Fruit fly (Drosophila melanogaster) whole organism, embryonic: ENCODE measurements around the gene Srp19.

Experiments
- Atf-2 ChIP-seq: fragments of 200-800 bp; sonication (Bioruptor generic); optimal IDR thresholded peaks from 2 replicates; lab custom pipeline; 2016; ENCODE audit warnings: missing biosample characterization, missing genetic modification characterization
- B-H1 ChIP-seq: fragments of 200-800 bp; sonication (Bioruptor generic); IDR thresholded peaks from 3 replicates; pipeline ENCODE4 v1.3.6; 2022; ENCODE audit warnings: missing biosample characterization, missing genetic modification characterization
- Bdp1 ChIP-seq: fragments of 200-800 bp; sonication (Bioruptor generic); optimal IDR thresholded peaks from 3 replicates; lab custom pipeline; 2016; ENCODE audit warnings: missing biosample characterization, missing genetic modification characterization
- CG10147 ChIP-seq: fragments of 200-800 bp; sonication (Bioruptor generic); optimal IDR thresholded peaks from 2 replicates; lab custom pipeline; 2019; ENCODE audit warnings: missing biosample characterization, mild to moderate bottlenecking, missing genetic modification characterization, moderate library complexity
- CG10366 ChIP-seq: fragments of 200-800 bp; sonication (Bioruptor generic); IDR thresholded peaks from 2 replicates; pipeline ENCODE4 v1.3.6; 2022; ENCODE audit warnings: missing biosample characterization, missing genetic modification characterization
- CG12236 ChIP-seq: fragments of 200-800 bp; sonication (Bioruptor generic); optimal IDR thresholded peaks from 2 replicates; lab custom pipeline; 2016; ENCODE audit warnings: missing biosample characterization, missing genetic modification characterization
- CG13424 ChIP-seq: fragments of 200-800 bp; sonication (Bioruptor generic); optimal IDR thresholded peaks from 2 replicates; lab custom pipeline; 2019; ENCODE audit warnings: missing biosample characterization, mild to moderate bottlenecking, missing genetic modification characterization, moderate library complexity
- CG14860 ChIP-seq: fragments of 200-800 bp; sonication (Bioruptor generic); IDR thresholded peaks from 3 replicates; pipeline ENCODE4 v1.3.6; 2022; ENCODE audit warnings: missing biosample characterization, missing genetic modification characterization; ENCODE audit not compliant: partially characterized antibody
- CG1602 ChIP-seq: fragments of 200-800 bp; sonication (Bioruptor generic); optimal IDR thresholded peaks from 3 replicates; lab custom pipeline; 2016; ENCODE audit warnings: missing biosample characterization, missing genetic modification characterization
- CG16813 ChIP-seq: fragments of 200-800 bp; sonication (Bioruptor generic); IDR thresholded peaks from 3 replicates; pipeline ENCODE4 v1.3.6; 2022; ENCODE audit warnings: missing biosample characterization, missing genetic modification characterization; ENCODE audit not compliant: partially characterized antibody
- CG17186 ChIP-seq: fragments of 200-800 bp; sonication (Bioruptor generic); optimal IDR thresholded peaks from 3 replicates; lab custom pipeline; 2017; ENCODE audit warnings: missing biosample characterization, missing genetic modification reagents, missing genetic modification characterization
- CG17568 ChIP-seq: fragments of 200-800 bp; sonication (Bioruptor generic); optimal IDR thresholded peaks from 2 replicates; lab custom pipeline; 2018; ENCODE audit warnings: missing biosample characterization, mild to moderate bottlenecking, missing genetic modification characterization, moderate library complexity
- CG4404 ChIP-seq: fragments of 200-800 bp; sonication (Bioruptor generic); IDR thresholded peaks from 2 replicates; pipeline ENCODE4 v1.3.6; 2022; ENCODE audit warnings: missing biosample characterization, missing genetic modification characterization
- CG4424 ChIP-seq: fragments of 200-800 bp; sonication (Bioruptor generic); optimal IDR thresholded peaks from 3 replicates; lab custom pipeline; 2016; ENCODE audit warnings: missing biosample characterization, missing genetic modification characterization
- CG6272 ChIP-seq: fragments of 200-800 bp; sonication (Bioruptor generic); IDR thresholded peaks from 2 replicates; pipeline ENCODE4 v1.3.6; 2022; ENCODE audit warnings: missing biosample characterization, missing genetic modification characterization
- CG6689 ChIP-seq: fragments of 200-800 bp; sonication (Bioruptor generic); IDR thresholded peaks from 2 replicates; pipeline ENCODE4 v1.3.6; 2022; ENCODE audit warnings: missing biosample characterization, missing genetic modification characterization
- CG7745 ChIP-seq: fragments of 200-800 bp; sonication (Bioruptor generic); optimal IDR thresholded peaks from 2 replicates; lab custom pipeline; 2018; ENCODE audit warnings: missing biosample characterization, mild to moderate bottlenecking, missing genetic modification characterization, moderate library complexity
- CrebB ChIP-seq: fragments of 200-800 bp; sonication (Bioruptor generic); optimal IDR thresholded peaks from 3 replicates; lab custom pipeline; 2018; ENCODE audit warnings: missing biosample characterization, mild to moderate bottlenecking, missing genetic modification characterization
- Dbx ChIP-seq: fragments of 200-800 bp; sonication (Bioruptor generic); IDR thresholded peaks from 3 replicates; pipeline ENCODE4 v1.3.6; 2022; ENCODE audit warnings: missing biosample characterization, missing genetic modification characterization
- Dp ChIP-seq: fragments of 200-800 bp; sonication (Bioruptor generic); optimal IDR thresholded peaks from 2 replicates; lab custom pipeline; 2018; ENCODE audit warnings: missing biosample characterization, mild to moderate bottlenecking, missing genetic modification characterization, moderate library complexity
- Dref ChIP-seq: fragments of 200-800 bp; sonication (Bioruptor generic); IDR thresholded peaks from 2 replicates; pipeline ENCODE4 v1.3.6; 2022; ENCODE audit warnings: missing biosample characterization, missing genetic modification characterization
- Fer3 ChIP-seq: fragments of 200-800 bp; sonication (Bioruptor generic); optimal IDR thresholded peaks from 2 replicates; lab custom pipeline; 2018; ENCODE audit warnings: missing biosample characterization, mild to moderate bottlenecking, missing genetic modification characterization, moderate library complexity
- HLHmδ ChIP-seq: fragments of 200-800 bp; sonication (Bioruptor generic); optimal IDR thresholded peaks from 2 replicates; lab custom pipeline; 2018; ENCODE audit warnings: missing biosample characterization, mild to moderate bottlenecking, missing genetic modification characterization, moderate library complexity
- Poxn ChIP-seq: fragments of 200-800 bp; sonication (Bioruptor generic); IDR thresholded peaks from 2 replicates; pipeline ENCODE4 v1.3.6; 2022; ENCODE audit warnings: missing biosample characterization, missing genetic modification characterization
- Scr ChIP-seq: fragments of 200-800 bp; sonication (Bioruptor generic); IDR thresholded peaks from 2 replicates; pipeline ENCODE4 v1.3.6; 2022; ENCODE audit warnings: missing biosample characterization, missing genetic modification characterization; ENCODE audit not compliant: partially characterized antibody
- Sry-β ChIP-seq: fragments of 200-800 bp; sonication (Bioruptor generic); optimal IDR thresholded peaks from 2 replicates; lab custom pipeline; 2018; ENCODE audit warnings: missing biosample characterization, mild to moderate bottlenecking, missing genetic modification characterization, moderate library complexity
- Sry-δ ChIP-seq: fragments of 200-800 bp; sonication (Bioruptor generic); optimal IDR thresholded peaks from 2 replicates; lab custom pipeline; 2016; ENCODE audit warnings: missing biosample characterization, missing genetic modification characterization
- Usf ChIP-seq: fragments of 200-800 bp; sonication (Bioruptor generic); optimal IDR thresholded peaks from 2 replicates; lab custom pipeline; 2017; ENCODE audit warnings: missing genotype, missing biosample characterization, missing genetic modification characterization
- amos ChIP-seq: fragments of 200-800 bp; sonication (Bioruptor generic); IDR thresholded peaks from 2 replicates; pipeline ENCODE4 v1.3.6; 2022; ENCODE audit warnings: missing biosample characterization, missing genetic modification characterization; ENCODE audit not compliant: partially characterized antibody
- az2 ChIP-seq: fragments of 200-800 bp; sonication (Bioruptor generic); optimal IDR thresholded peaks from 3 replicates; lab custom pipeline; 2016; ENCODE audit warnings: missing biosample characterization, missing genetic modification characterization
- bcd ChIP-seq: fragments of 200-800 bp; sonication (Bioruptor generic); optimal IDR thresholded peaks from 2 replicates; lab custom pipeline; 2017; ENCODE audit warnings: missing biosample characterization, mild to moderate bottlenecking, missing genetic modification characterization
- cato ChIP-seq: fragments of 200-800 bp; sonication (Bioruptor generic); optimal IDR thresholded peaks from 2 replicates; lab custom pipeline; 2016; ENCODE audit warnings: missing biosample characterization, missing genetic modification characterization, borderline replicate concordance
- croc ChIP-seq: fragments of 200-800 bp; sonication (Bioruptor generic); conservative IDR thresholded peaks from 3 replicates; pipeline ENCODE4 v1.3.6; 2022; ENCODE audit warnings: missing biosample characterization, missing genetic modification characterization
- dm ChIP-seq: fragments of 200-800 bp; sonication (Bioruptor generic); optimal IDR thresholded peaks from 3 replicates; lab custom pipeline; 2016; ENCODE audit warnings: missing biosample characterization, missing genetic modification characterization
- ems ChIP-seq: fragments of 200-800 bp; sonication (Bioruptor generic); optimal IDR thresholded peaks from 3 replicates; lab custom pipeline; 2016; ENCODE audit warnings: missing biosample characterization, missing genetic modification characterization
- esg ChIP-seq: fragments of 200-800 bp; sonication (Bioruptor generic); conservative IDR thresholded peaks from 2 replicates; pipeline ENCODE4 v1.3.6; 2022; ENCODE audit warnings: missing biosample characterization, missing genetic modification characterization
- fru ChIP-seq: fragments of >200 bp; optimal IDR thresholded peaks from 2 replicates; lab custom pipeline; 2017
- gce ChIP-seq: fragments of 200-800 bp; sonication (Bioruptor generic); IDR thresholded peaks from 3 replicates; pipeline ENCODE4 v1.3.6; 2022; ENCODE audit warnings: missing biosample characterization, missing genetic modification characterization
- grau ChIP-seq: fragments of 200-800 bp; optimal IDR thresholded peaks from 3 replicates; lab custom pipeline; 2019; ENCODE audit warnings: missing biosample characterization, mild to moderate bottlenecking, missing genetic modification characterization, moderate library complexity
- gt ChIP-seq: fragments of 200-800 bp; sonication (Bioruptor generic); IDR thresholded peaks from 2 replicates; pipeline ENCODE4 v1.3.6; 2022; ENCODE audit warnings: missing biosample characterization, missing genetic modification characterization
- h ChIP-seq: fragments of >200 bp; optimal IDR thresholded peaks from 2 replicates; lab custom pipeline; 2017
- hb ChIP-seq: fragments of 200-800 bp; sonication (Bioruptor generic); IDR thresholded peaks from 3 replicates; pipeline ENCODE4 v1.3.6; 2022; ENCODE audit warnings: missing biosample characterization, missing genetic modification characterization; ENCODE audit not compliant: partially characterized antibody
- lov ChIP-seq, 2 experiments: fragments of 200-800 bp in 1 of 2; fragments of >200 bp in 1 of 2; sonication (Bioruptor generic) in 1 of 2; IDR thresholded peaks in 1 of 2; optimal IDR thresholded peaks in 1 of 2; 2 replicates in 1 of 2; 3 replicates in 1 of 2; pipeline versions ENCODE4 v1.3.6 to Lab custom; 2017 to 2022; ENCODE audit warnings: missing biosample characterization in 1 of 2, missing genetic modification characterization in 1 of 2
- mirr ChIP-seq: fragments of 200-800 bp; sonication (Bioruptor generic); optimal IDR thresholded peaks from 3 replicates; lab custom pipeline; 2018; ENCODE audit warnings: missing biosample characterization, mild to moderate bottlenecking, missing genetic modification characterization
- nerfin-1 ChIP-seq: fragments of 200-800 bp; sonication (Bioruptor generic); optimal IDR thresholded peaks from 3 replicates; lab custom pipeline; 2019; ENCODE audit warnings: missing biosample characterization, mild to moderate bottlenecking, missing genetic modification characterization, moderate library complexity
- oc ChIP-seq: fragments of 200-800 bp; sonication (Bioruptor generic); optimal IDR thresholded peaks from 2 replicates; lab custom pipeline; 2018; ENCODE audit warnings: missing biosample characterization, mild to moderate bottlenecking, missing genetic modification characterization, moderate library complexity
- slp2 ChIP-seq: fragments of 200-800 bp; sonication (Bioruptor generic); optimal IDR thresholded peaks from 2 replicates; lab custom pipeline; 2016; ENCODE audit warnings: missing biosample characterization, missing genetic modification characterization
- sr ChIP-seq: fragments of 200-800 bp; sonication (Bioruptor generic); IDR thresholded peaks from 3 replicates; pipeline ENCODE4 v1.3.6; 2022; ENCODE audit warnings: missing biosample characterization, missing genetic modification characterization
- tll ChIP-seq, 2 experiments: fragments of 200-800 bp in 1 of 2; fragments of >200 bp in 1 of 2; sonication (Bioruptor generic) in 1 of 2; optimal IDR thresholded peaks; 2 replicates each; lab custom pipeline; 2017 to 2019; ENCODE audit warnings: missing biosample characterization in 2 of 2, missing genetic modification characterization in 2 of 2, mild to moderate bottlenecking in 1 of 2, moderate library complexity in 1 of 2
- z ChIP-seq: fragments of 200-800 bp; sonication (Bioruptor generic); IDR thresholded peaks from 3 replicates; pipeline ENCODE4 v1.3.6; 2022; ENCODE audit warnings: missing biosample characterization, missing genetic modification characterization

The Srp19 gene

dm6 chr3L:7344965-7345427 lies 2.8 kb downstream of the Srp19 start, which contains the start of gene Cln7 (continued):
- TF ChIP-seq lov (optimal IDR thresholded peaks at IDR 0.05; lab: Kevin White, UChicago) (no peak), lov (GFP tag; IDR thresholded peaks at IDR 0.05; lab: Robert Waterston, UW) (peak; percentile 53; the same call in 1 of the 3 replicates), Dbx (GFP tag; lab: Robert Waterston, UW) (peak; percentile 58; the same call in 1 of the 3 replicates), CG16813 (no peak), mirr (GFP tag; lab: Kevin White, UChicago) (peak; percentile 67), CG6272 (GFP tag; lab: Robert Waterston, UW) (0 out of 2 replicates have a peak, but pooled peaks have one; percentile 10), h (lab: Kevin White, UChicago) (no peak), esg (GFP tag; lab: Robert Waterston, UW) (no peak), croc (no peak), HLHmδ (peak; percentile 80), Atf-2 (GFP tag; lab: Kevin White, UChicago) (no peak), Scr (peak; percentile 46), CG13424 (peak; percentile 20), Fer3 (tag; lab: Kevin White, UChicago) (no peak), CG4404 (GFP tag; lab: Robert Waterston, UW) (no peak), hb (no peak), az2 (GFP tag; lab: Kevin White, UChicago) (no peak), nerfin-1 (tag; lab: Kevin White, UChicago) (peak; percentile 22), Bdp1 (GFP tag; lab: Kevin White, UChicago) (no peak), slp2 (GFP tag; lab: Kevin White, UChicago) (no peak), CG6689 (no peak), bcd (no peak), Poxn (GFP tag; lab: Robert Waterston, UW) (no peak), gt (GFP tag; lab: Robert Waterston, UW) (no peak), dm (GFP tag; lab: Kevin White, UChicago) (no peak), CG17568 (GFP tag; lab: Kevin White, UChicago) (no peak), CG10366 (GFP tag; lab: Robert Waterston, UW) (no peak), tll (GFP tag; optimal IDR thresholded peaks at IDR 0.05; lab: Kevin White, UChicago) (no peak), CG4424 (no peak), cato (GFP tag; lab: Kevin White, UChicago) (no peak), B-H1 (GFP tag; lab: Robert Waterston, UW) (no peak), grau (peak; percentile 36), Sry-β (GFP tag; lab: Kevin White, UChicago) (no peak), CG14860 (no peak), oc (no peak), ems (GFP tag; lab: Kevin White, UChicago) (no peak), Dref (GFP tag; lab: Robert Waterston, UW) (peak; percentile 19; the same call in 1 of the 2 replicates), Usf (no peak), z (0 out of 3 replicates have a peak, but pooled peaks have one; percentile 59), CG7745 (tag; lab: Kevin White, UChicago) (no peak), CG1602 (GFP tag; lab: Kevin White, UChicago) (no peak), amos (GFP tag; lab: Robert Waterston, UW) (peak; percentile 44; the same call in 1 of the 2 replicates), CG10147 (GFP tag; lab: Kevin White, UChicago) (peak; percentile 42), Sry-δ (GFP tag; lab: Kevin White, UChicago) (no peak), CG17186 (no peak), sr (GFP tag; lab: Robert Waterston, UW) (peak; percentile 44; the same call in 1 of the 3 replicates), fru (lab: Kevin White, UChicago) (no peak), CG12236 (GFP tag; lab: Kevin White, UChicago) (no peak), CrebB (tag; lab: Kevin White, UChicago) (peak; percentile 63), gce (GFP tag; lab: Robert Waterston, UW) (peak; percentile 66; the same call in 1 of the 3 replicates), Dp (GFP tag; lab: Kevin White, UChicago) (no peak)
